Fruit fly (Drosophila melanogaster): ENCODE measurements around the gene rdgB.

The rdgB gene

DNA sequence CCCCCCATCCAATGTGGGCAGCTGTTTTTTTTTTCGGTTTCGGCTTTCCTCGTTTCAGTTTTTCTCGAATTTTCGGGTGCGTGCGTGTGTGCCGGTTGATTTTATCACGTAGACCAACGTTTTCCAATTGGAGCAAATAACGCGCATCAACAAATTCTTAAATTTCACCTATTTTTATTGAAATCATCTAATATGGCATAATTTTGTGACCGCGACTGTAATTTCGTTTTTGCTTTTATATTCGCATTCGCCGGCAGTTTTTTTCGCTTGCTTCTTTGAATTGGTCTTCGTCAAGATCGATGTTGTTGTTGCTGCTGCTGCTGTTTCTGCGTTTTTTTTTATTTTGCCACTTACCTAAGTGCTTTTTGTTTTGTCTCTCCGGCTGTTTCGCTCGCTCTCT is 8.1 kb upstream of the rdgB start (continued):
- TF ChIP-seq CG11093 (GFP tag; IDR thresholded peaks at IDR 0.05): no peak
- TF ChIP-seq CG17359 (tag; optimal IDR thresholded peaks at IDR 0.05): no peak
- no peak for TF ChIP-seq Tbp (GFP tag; optimal IDR thresholded peaks at IDR 0.05)
- no peak for TF ChIP-seq ham (GFP tag; IDR thresholded peaks at IDR 0.05)
- TF ChIP-seq CG15269 (tag; optimal IDR thresholded peaks at IDR 0.05): peak; percentile 21
- no peak for TF ChIP-seq Hr51 (GFP tag; optimal IDR thresholded peaks at IDR 0.05)
- TF ChIP-seq CG8944 (GFP tag; optimal IDR thresholded peaks at IDR 0.05): no peak
- no peak for TF ChIP-seq Dll (GFP tag; IDR thresholded peaks at IDR 0.05; ENCODE audit: partially characterized antibody)
- peak; percentile 12 for TF ChIP-seq Meics (GFP tag; optimal IDR thresholded peaks at IDR 0.05)
- no peak for TF ChIP-seq Sox102F (GFP tag; optimal IDR thresholded peaks at IDR 0.05)
- TF ChIP-seq hbn (GFP tag; IDR thresholded peaks at IDR 0.05; ENCODE audit: partially characterized antibody): no peak
- TF ChIP-seq peb (GFP tag; IDR thresholded peaks at IDR 0.05): no peak
- no peak for TF ChIP-seq CG4328 (GFP tag; optimal IDR thresholded peaks at IDR 0.05)
- TF ChIP-seq usp (GFP tag; optimal IDR thresholded peaks at IDR 0.05): no peak
- TF ChIP-seq CG9817 (tag; optimal IDR thresholded peaks at IDR 0.05): no peak
- no peak for TF ChIP-seq PHDP (tag; optimal IDR thresholded peaks at IDR 0.05)
- no peak for TF ChIP-seq Gug (GFP tag; IDR thresholded peaks at IDR 0.05)
- TF ChIP-seq E2f2 (GFP tag; IDR thresholded peaks at IDR 0.05): no peak
- no peak for TF ChIP-seq CG14050 (GFP tag; IDR thresholded peaks at IDR 0.05)
- no peak for TF ChIP-seq CG13894 (tag; optimal IDR thresholded peaks at IDR 0.05)
- no peak for TF ChIP-seq CG2202 (tag; optimal IDR thresholded peaks at IDR 0.05)
- TF ChIP-seq kah (GFP tag; optimal IDR thresholded peaks at IDR 0.05): no peak
- peak; percentile 63 for TF ChIP-seq sqz (GFP tag; optimal IDR thresholded peaks at IDR 0.05)
- no peak for TF ChIP-seq YL-1 (GFP tag; optimal IDR thresholded peaks at IDR 0.05)
- no peak for TF ChIP-seq dpn (GFP tag; optimal IDR thresholded peaks at IDR 0.05)
- no peak for TF ChIP-seq ara (GFP tag; IDR thresholded peaks at IDR 0.05)
- TF ChIP-seq CG31224 (GFP tag; IDR thresholded peaks at IDR 0.05): no peak
- no peak for TF ChIP-seq pum (GFP tag; optimal IDR thresholded peaks at IDR 0.05)
- no peak for TF ChIP-seq bowl (GFP tag; IDR thresholded peaks at IDR 0.05)
- no peak for TF ChIP-seq NC2β (GFP tag; optimal IDR thresholded peaks at IDR 0.05)
- TF ChIP-seq rib (GFP tag; IDR thresholded peaks at IDR 0.05): 0 out of 2 replicates have a peak, but pooled peaks have one; percentile 28
- no peak for TF ChIP-seq tin (GFP tag; optimal IDR thresholded peaks at IDR 0.05)
- TF ChIP-seq zen2 (GFP tag; IDR thresholded peaks at IDR 0.05; ENCODE audit: partially characterized antibody): no peak
- TF ChIP-seq sisA (GFP tag; IDR thresholded peaks at IDR 0.05): no peak
- TF ChIP-seq dysf (GFP tag; IDR thresholded peaks at IDR 0.05): peak; percentile 8; the same call in 1 of the 3 replicates
- no peak for TF ChIP-seq CG8089 (GFP tag; optimal IDR thresholded peaks at IDR 0.05)
- TF ChIP-seq CG11247 (GFP tag; IDR thresholded peaks at IDR 0.05): no peak
- no peak for TF ChIP-seq vvl (GFP tag; IDR thresholded peaks at IDR 0.05)
- TF ChIP-seq sens (GFP tag): no peak
- no peak for TF ChIP-seq CG18599 (GFP tag; optimal IDR thresholded peaks at IDR 0.05)
- TF ChIP-seq ERR (GFP tag; optimal IDR thresholded peaks at IDR 0.05): no peak
- no peak for TF ChIP-seq CG9797 (GFP tag; optimal IDR thresholded peaks at IDR 0.05)
- TF ChIP-seq corto (GFP tag; optimal IDR thresholded peaks at IDR 0.05): peak; percentile 19
- no peak for TF ChIP-seq CG11398 (GFP tag; optimal IDR thresholded peaks at IDR 0.05)
- no peak for TF ChIP-seq Aef1 (GFP tag; IDR thresholded peaks at IDR 0.05)
- TF ChIP-seq CG17912 (GFP tag; optimal IDR thresholded peaks at IDR 0.05): no peak
- no peak for TF ChIP-seq Ravus (GFP tag; IDR thresholded peaks at IDR 0.05)
- no peak for TF ChIP-seq pita (GFP tag; optimal IDR thresholded peaks at IDR 0.05)
- no peak for TF ChIP-seq gsb-n (tag; optimal IDR thresholded peaks at IDR 0.05)
- no peak for TF ChIP-seq CG3847 (GFP tag; IDR thresholded peaks at IDR 0.05)
- peak; percentile 60 for TF ChIP-seq Drgx (GFP tag; IDR thresholded peaks at IDR 0.05)
- no peak for TF ChIP-seq Atf6 (GFP tag; IDR thresholded peaks at IDR 0.05)
- TF ChIP-seq sr (GFP tag; IDR thresholded peaks at IDR 0.05): no peak
